Fruit fly (Drosophila melanogaster): ENCODE data around the gene CG7049.

The CG7049 gene

DNA sequence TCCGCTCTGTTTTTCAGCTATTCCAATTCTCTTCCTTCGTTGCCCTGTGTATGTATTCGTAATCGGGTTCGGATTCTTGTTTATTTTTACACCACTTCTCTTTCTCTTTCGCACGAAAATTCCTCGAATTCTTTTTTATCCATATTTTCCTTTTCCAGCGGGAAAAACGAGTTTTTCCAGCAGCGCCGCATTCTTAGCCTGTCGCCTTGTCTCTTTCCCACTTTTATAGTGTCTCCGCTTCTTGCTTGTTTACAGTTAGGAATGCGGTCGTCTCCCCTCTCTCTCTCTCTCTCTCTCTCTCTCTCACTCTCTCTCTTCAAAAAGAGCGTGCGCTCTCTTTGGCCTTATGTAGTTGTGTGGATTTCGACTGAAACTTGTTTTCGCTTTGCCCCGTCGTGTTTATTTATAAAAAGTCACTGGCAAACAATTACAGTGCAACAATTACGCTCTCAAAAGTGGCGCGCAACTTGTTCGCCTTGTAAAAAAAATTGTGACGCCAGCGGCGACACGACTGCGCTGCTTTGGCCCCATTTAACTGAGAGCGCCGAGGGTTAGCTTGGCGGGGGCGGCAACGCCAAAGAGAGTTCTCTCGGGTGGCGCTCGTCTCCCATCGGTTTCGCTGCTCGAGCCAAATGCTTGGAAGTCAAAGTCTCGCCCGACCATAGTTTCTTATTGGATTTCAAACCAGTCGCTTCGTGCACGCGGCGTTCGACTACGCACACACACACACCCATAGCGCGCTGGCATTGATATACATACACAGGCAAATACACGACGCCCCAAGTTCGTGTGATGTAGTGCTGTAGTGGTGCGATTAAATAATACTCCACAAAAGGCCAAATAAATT lies 44.7 kb downstream of the CG7049 start:
- TF ChIP-seq Vsx2 (GFP tag; optimal IDR thresholded peaks at IDR 0.05; ENCODE audit: partially characterized antibody) (peak; percentile 79), rgr (GFP tag; optimal IDR thresholded peaks at IDR 0.05) (peak; percentile 19), pan (optimal IDR thresholded peaks at IDR 0.05) (no peak), lola (GFP tag; optimal IDR thresholded peaks at IDR 0.05) (peak; percentile 8), N (GFP tag; optimal IDR thresholded peaks at IDR 0.05) (no peak), Sp1 (GFP tag; optimal IDR thresholded peaks at IDR 0.05) (peak; percentile 40), jim (GFP tag; optimal IDR thresholded peaks at IDR 0.05) (peak; percentile 22), Hnf4 (GFP tag; optimal IDR thresholded peaks at IDR 0.05) (peak; percentile 88), Hr83 (GFP tag; optimal IDR thresholded peaks at IDR 0.05; ENCODE audit: poor library complexity, severe bottlenecking) (peak; percentile 60), GATAd (GFP tag; optimal IDR thresholded peaks at IDR 0.05) (no peak), ey (GFP tag; optimal IDR thresholded peaks at IDR 0.05) (no peak), foxo (GFP tag; optimal IDR thresholded peaks at IDR 0.05) (peak; percentile 10 to 62), tai (GFP tag; optimal IDR thresholded peaks at IDR 0.05) (peak; percentile 30), Rel (GFP tag; optimal IDR thresholded peaks at IDR 0.05) (peak; percentile 37), Rel (tag; optimal IDR thresholded peaks at IDR 0.05) (peak; percentile 49), brk (GFP tag; optimal IDR thresholded peaks at IDR 0.05) (peak; percentile 53), Dif (GFP tag; optimal IDR thresholded peaks at IDR 0.05; ENCODE audit: partially characterized antibody) (peak; percentile 83), Jra (GFP tag; optimal IDR thresholded peaks at IDR 0.05) (no peak), dl (GFP tag; optimal IDR thresholded peaks at IDR 0.05; ENCODE audit: insufficient read depth in 1 of 2, partially characterized antibody in 2 of 2) (peak; percentile 57 to 78), CrebA (GFP tag; optimal IDR thresholded peaks at IDR 0.05; ENCODE audit: borderline replicate concordance) (peak; percentile 75), CG9705 (GFP tag; optimal IDR thresholded peaks at IDR 0.05) (no peak), fru (GFP tag; optimal IDR thresholded peaks at IDR 0.05) (peak; percentile 7), h (GFP tag; optimal IDR thresholded peaks at IDR 0.05) (peak; percentile 65), psq (GFP tag; optimal IDR thresholded peaks at IDR 0.05) (peak; percentile 97), sv (GFP tag; optimal IDR thresholded peaks at IDR 0.05) (no peak), br (GFP tag; optimal IDR thresholded peaks at IDR 0.05) (peak; percentile 29), Hr78 (GFP tag; optimal IDR thresholded peaks at IDR 0.05) (no peak)

dm6 chr3L:130798-131150 lies 45.3 kb downstream of the CG7049 start:
- no peak for TF ChIP-seq Abd-B (GFP tag; optimal IDR thresholded peaks at IDR 0.05)
- no peak for TF ChIP-seq rgr (GFP tag; optimal IDR thresholded peaks at IDR 0.05)
- no peak for TF ChIP-seq tai (GFP tag; optimal IDR thresholded peaks at IDR 0.05)
- TF ChIP-seq Hnf4 (GFP tag; optimal IDR thresholded peaks at IDR 0.05), result no peak
- TF ChIP-seq Dif (GFP tag; optimal IDR thresholded peaks at IDR 0.05; ENCODE audit: partially characterized antibody), result no peak
- no peak for TF ChIP-seq h (GFP tag; optimal IDR thresholded peaks at IDR 0.05)
- TF ChIP-seq CG32264 (GFP tag; optimal IDR thresholded peaks at IDR 0.05), result no peak
- TF ChIP-seq usp (GFP tag; optimal IDR thresholded peaks at IDR 0.05), result no peak
- no peak for TF ChIP-seq Sp1 (GFP tag; optimal IDR thresholded peaks at IDR 0.05)
- no peak for TF ChIP-seq dmrt93B (GFP tag; optimal IDR thresholded peaks at IDR 0.05)

DNA sequence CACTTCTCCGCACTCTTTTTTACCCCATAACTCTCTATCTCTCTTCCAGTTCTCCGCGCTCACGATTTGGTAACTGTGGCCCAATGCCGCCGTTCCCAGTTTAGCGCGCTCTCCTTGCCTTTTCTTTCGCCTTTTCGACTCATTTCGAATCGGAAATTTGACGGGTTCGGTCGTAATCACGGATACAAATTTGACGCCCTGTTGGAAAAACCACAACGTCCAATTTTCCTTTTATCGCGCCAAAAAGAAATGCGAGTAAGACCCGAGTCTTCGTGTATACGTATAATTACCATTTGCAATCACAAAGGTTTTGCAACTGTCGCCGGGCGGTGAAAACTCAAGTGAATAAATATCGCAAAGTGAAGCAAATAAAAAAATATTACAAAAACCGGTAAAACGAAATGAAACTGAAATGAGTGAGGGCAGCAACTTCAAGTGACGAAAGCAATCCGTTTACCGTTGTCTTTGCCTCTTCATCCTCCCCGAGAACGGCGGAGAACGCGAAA lies 46.7 kb downstream of the CG7049 start, which contains the start of gene Pdk1:
Gene Pdk1, plus strand, starts transcription at position 140 of the 506 bp plus-strand sequence.
- no peak for TF ChIP-seq jim (GFP tag; optimal IDR thresholded peaks at IDR 0.05)
- no peak for TF ChIP-seq dmrt93B (GFP tag; optimal IDR thresholded peaks at IDR 0.05)
- peak; percentile 48 for TF ChIP-seq Hr83 (GFP tag; optimal IDR thresholded peaks at IDR 0.05; ENCODE audit: poor library complexity, severe bottlenecking)
- peak in 1 of 2 experiments; percentile 34 for TF ChIP-seq foxo (GFP tag; optimal IDR thresholded peaks at IDR 0.05)
- no peak for TF ChIP-seq sage (GFP tag; optimal IDR thresholded peaks at IDR 0.05)
- TF ChIP-seq br (GFP tag; optimal IDR thresholded peaks at IDR 0.05), result peak; percentile 60
- no peak for TF ChIP-seq dsf (GFP tag; optimal IDR thresholded peaks at IDR 0.05; ENCODE audit: borderline replicate concordance)
- TF ChIP-seq CG9705 (GFP tag; optimal IDR thresholded peaks at IDR 0.05), result no peak
- peak; percentile 46 to 81 for TF ChIP-seq dl (GFP tag; optimal IDR thresholded peaks at IDR 0.05; ENCODE audit: insufficient read depth in 1 of 2, partially characterized antibody in 2 of 2)
- TF ChIP-seq ey (GFP tag; optimal IDR thresholded peaks at IDR 0.05), result no peak
- TF ChIP-seq N (GFP tag; optimal IDR thresholded peaks at IDR 0.05), result no peak
- TF ChIP-seq fru (GFP tag; optimal IDR thresholded peaks at IDR 0.05), result no peak
- TF ChIP-seq Dfd (GFP tag; optimal IDR thresholded peaks at IDR 0.05), result no peak
- peak; percentile 77 for TF ChIP-seq Vsx2 (GFP tag; optimal IDR thresholded peaks at IDR 0.05; ENCODE audit: partially characterized antibody)
- TF ChIP-seq Abd-B (GFP tag; optimal IDR thresholded peaks at IDR 0.05), result no peak
- TF ChIP-seq Mio (GFP tag; optimal IDR thresholded peaks at IDR 0.05), result no peak
- TF ChIP-seq Myc (optimal IDR thresholded peaks at IDR 0.05), result no peak
- no peak for TF ChIP-seq lola (GFP tag; optimal IDR thresholded peaks at IDR 0.05)
- peak; percentile 58 for TF ChIP-seq h (GFP tag; optimal IDR thresholded peaks at IDR 0.05)
- peak; percentile 40 for TF ChIP-seq Hnf4 (GFP tag; optimal IDR thresholded peaks at IDR 0.05)
- peak; percentile 92 for TF ChIP-seq psq (GFP tag; optimal IDR thresholded peaks at IDR 0.05)
- TF ChIP-seq tai (GFP tag; optimal IDR thresholded peaks at IDR 0.05), result no peak
- TF ChIP-seq Rel (GFP tag; optimal IDR thresholded peaks at IDR 0.05), result no peak
- TF ChIP-seq Rel (tag; optimal IDR thresholded peaks at IDR 0.05), result peak; percentile 70
- TF ChIP-seq sv (GFP tag; optimal IDR thresholded peaks at IDR 0.05), result no peak
- TF ChIP-seq pan (optimal IDR thresholded peaks at IDR 0.05), result no peak
- no peak for TF ChIP-seq Hr78 (GFP tag; optimal IDR thresholded peaks at IDR 0.05)
- peak; percentile 61 for TF ChIP-seq rgr (GFP tag; optimal IDR thresholded peaks at IDR 0.05)
- TF ChIP-seq Dif (GFP tag; optimal IDR thresholded peaks at IDR 0.05; ENCODE audit: partially characterized antibody), result peak; percentile 95
- TF ChIP-seq GATAd (GFP tag; optimal IDR thresholded peaks at IDR 0.05), result no peak
- no peak for TF ChIP-seq usp (GFP tag; optimal IDR thresholded peaks at IDR 0.05)
- TF ChIP-seq Sp1 (GFP tag; optimal IDR thresholded peaks at IDR 0.05), result peak; percentile 61
- no peak for TF ChIP-seq OdsH (GFP tag; optimal IDR thresholded peaks at IDR 0.05)
